Worm (Caenorhabditis elegans) whole organism, L1 larva: Measurements from ENCODE around the gene C31C9.7.

Experiments used
- C04F5.9 ChIP-seq: sonication (generic microtip); optimal IDR thresholded peaks from 2 replicates; lab custom pipeline; 2016; ENCODE audit warnings: missing genetic modification characterization, missing compliant biosample characterization
- C34B4.2 ChIP-seq: sonication (generic microtip); optimal IDR thresholded peaks from 2 replicates; lab custom pipeline; 2017; ENCODE audit warnings: mild to moderate bottlenecking, missing genetic modification characterization, missing compliant biosample characterization
- F16B12.6 ChIP-seq: fragments of 150-350 bp; optimal IDR thresholded peaks from 2 replicates; lab custom pipeline; 2014; ENCODE audit warnings: missing biosample characterization, missing genetic modification characterization
- aha-1 ChIP-seq: fragments of 150-350 bp; optimal IDR thresholded peaks from 2 replicates; lab custom pipeline; 2014; ENCODE audit warnings: missing biosample characterization, missing genetic modification characterization
- aly-2 ChIP-seq: fragments of 150-350 bp; optimal IDR thresholded peaks from 2 replicates; lab custom pipeline; 2014; ENCODE audit warnings: missing biosample characterization, missing genetic modification characterization
- ama-1 ChIP-seq: fragments of 150-350 bp; optimal IDR thresholded peaks from 2 replicates; lab custom pipeline; 2014
- blmp-1 ChIP-seq: fragments of 150-350 bp; optimal IDR thresholded peaks from 2 replicates; lab custom pipeline; 2014; ENCODE audit warnings: missing biosample characterization, missing genetic modification characterization
- ceh-8 ChIP-seq: fragments of 200-800 bp; sonication (Bioruptor generic); optimal IDR thresholded peaks from 2 replicates; lab custom pipeline; 2018; ENCODE audit warnings: mild to moderate bottlenecking, missing genetic modification characterization, moderate library complexity, missing compliant biosample characterization
- ceh-82 ChIP-seq, 3 experiments: fragments of 150-350 bp in 1 of 3; sonication (generic microtip) in 2 of 3; optimal IDR thresholded peaks; 2 replicates each; lab custom pipeline; 2014 to 2017; ENCODE audit warnings: missing biosample characterization in 3 of 3, missing genetic modification characterization in 3 of 3
- ceh-88 ChIP-seq: fragments of 200-800 bp; sonication (Bioruptor generic); IDR thresholded peaks from 2 replicates; pipeline ENCODE4 v1.3.6; 2022; ENCODE audit warnings: missing genetic modification characterization, missing compliant biosample characterization
- ces-1 ChIP-seq: fragments of 150-350 bp; optimal IDR thresholded peaks from 2 replicates; lab custom pipeline; 2014; ENCODE audit warnings: missing biosample characterization, missing genetic modification reagents, missing genetic modification characterization
- dpl-1 ChIP-seq, 3 experiments: fragments of 150-350 bp in 2 of 3; sonication (generic microtip) in 1 of 3; optimal IDR thresholded peaks; 2 replicates each; lab custom pipeline; 2014 to 2017; ENCODE audit warnings: missing biosample characterization in 3 of 3, missing genetic modification characterization in 3 of 3, missing genetic modification reagents in 3 of 3
- dsc-1 ChIP-seq: sonication (generic microtip); optimal IDR thresholded peaks from 2 replicates; lab custom pipeline; 2016; ENCODE audit warnings: mild to moderate bottlenecking, missing genetic modification characterization, missing compliant biosample characterization
- efl-1 ChIP-seq, 4 experiments: fragments of 150-350 bp; optimal IDR thresholded peaks in 3 of 4; peaks in 1 of 4; 1 replicate in 1 of 4; 2 replicates in 3 of 4; lab custom pipeline; 2014; ENCODE audit warnings: missing biosample characterization in 2 of 4, missing genetic modification characterization in 2 of 4, missing genetic modification reagents in 2 of 4
- efl-3 ChIP-seq: fragments of 200-800 bp; sonication (Bioruptor generic); optimal IDR thresholded peaks from 2 replicates; lab custom pipeline; 2018; ENCODE audit warnings: mild to moderate bottlenecking, missing genetic modification characterization, missing compliant biosample characterization
- egl-13 ChIP-seq: sonication (generic microtip); optimal IDR thresholded peaks from 2 replicates; lab custom pipeline; 2016; ENCODE audit warnings: missing genotype, missing genetic modification reagents, missing genetic modification characterization, missing compliant biosample characterization
- egl-27 ChIP-seq, 2 experiments: fragments of 150-350 bp in 1 of 2; sonication (generic microtip); optimal IDR thresholded peaks; 3 replicates each; lab custom pipeline; 2017 to 2018; ENCODE audit warnings: missing biosample characterization in 2 of 2, missing genetic modification characterization in 2 of 2, missing genetic modification reagents in 2 of 2
- elt-3 ChIP-seq, 6 experiments: fragments of 150-350 bp in 1 of 6; sonication (generic microtip); optimal IDR thresholded peaks; 2 replicates each; lab custom pipeline; 2017 to 2018; ENCODE audit warnings: missing biosample characterization in 6 of 6, missing genetic modification characterization in 6 of 6, inconsistent platforms in 1 of 6
- hlh-17 ChIP-seq: fragments of 200-800 bp; sonication (Bioruptor generic); optimal IDR thresholded peaks from 2 replicates; lab custom pipeline; 2018; ENCODE audit warnings: missing genetic modification characterization, mild to moderate bottlenecking, missing compliant biosample characterization, moderate library complexity, borderline replicate concordance
- hlh-4 ChIP-seq: sonication (generic microtip); optimal IDR thresholded peaks from 2 replicates; lab custom pipeline; 2016; ENCODE audit warnings: mild to moderate bottlenecking, missing genetic modification characterization, missing compliant biosample characterization
- hpl-2 ChIP-seq: fragments of 150-350 bp; optimal IDR thresholded peaks from 2 replicates; lab custom pipeline; 2014; ENCODE audit warnings: missing biosample characterization, missing genetic modification reagents, missing genetic modification characterization
- jun-1 ChIP-seq: fragments of 150-350 bp; optimal IDR thresholded peaks from 2 replicates; lab custom pipeline; 2014; ENCODE audit warnings: missing biosample characterization, missing genetic modification reagents, missing genetic modification characterization
- lin-14 ChIP-seq: fragments of 200-800 bp; sonication (Bioruptor generic); optimal IDR thresholded peaks from 2 replicates; lab custom pipeline; 2018; ENCODE audit warnings: mild to moderate bottlenecking, missing genetic modification characterization, moderate library complexity, missing compliant biosample characterization
- lin-35 ChIP-seq, 2 experiments: fragments of 150-350 bp; optimal IDR thresholded peaks; 2 replicates each; lab custom pipeline; 2014; ENCODE audit warnings: missing biosample characterization in 2 of 2, missing genetic modification characterization in 2 of 2, missing genetic modification reagents in 2 of 2
- lin-39 ChIP-seq: fragments of 150-350 bp; optimal IDR thresholded peaks from 2 replicates; lab custom pipeline; 2014; ENCODE audit warnings: missing biosample characterization, missing genetic modification reagents, missing genetic modification characterization
- lir-3 ChIP-seq: sonication (generic microtip); optimal IDR thresholded peaks from 2 replicates; lab custom pipeline; 2016; ENCODE audit warnings: mild to moderate bottlenecking, missing genetic modification characterization, moderate library complexity, missing compliant biosample characterization; ENCODE audit not compliant: poor library complexity
- lsy-2 ChIP-seq, 2 experiments: fragments of 150-350 bp; optimal IDR thresholded peaks; 2 replicates each; lab custom pipeline; 2014; ENCODE audit warnings: missing biosample characterization in 2 of 2, missing genetic modification characterization in 2 of 2
- mdl-1 ChIP-seq, 2 experiments: fragments of 150-350 bp; optimal IDR thresholded peaks; 2 replicates each; lab custom pipeline; 2014 to 2017; ENCODE audit warnings: missing biosample characterization in 2 of 2, missing genetic modification characterization in 2 of 2, inconsistent platforms in 1 of 2
- nhr-12 ChIP-seq: sonication (generic microtip); optimal IDR thresholded peaks from 2 replicates; lab custom pipeline; 2017; ENCODE audit warnings: missing biosample characterization, missing genetic modification characterization
- nhr-28 ChIP-seq: fragments of 150-350 bp; optimal IDR thresholded peaks from 2 replicates; lab custom pipeline; 2014; ENCODE audit warnings: missing biosample characterization, missing genetic modification characterization
- nhr-47 ChIP-seq: sonication (generic microtip); optimal IDR thresholded peaks from 2 replicates; lab custom pipeline; 2016; ENCODE audit warnings: mild to moderate bottlenecking, missing genetic modification characterization, moderate library complexity, missing compliant biosample characterization
- nhr-71 ChIP-seq: sonication (generic microtip); optimal IDR thresholded peaks from 2 replicates; lab custom pipeline; 2016; ENCODE audit warnings: mild to moderate bottlenecking, missing genetic modification characterization, moderate library complexity, missing compliant biosample characterization
- nhr-76 ChIP-seq: sonication (generic microtip); optimal IDR thresholded peaks from 2 replicates; lab custom pipeline; 2017; ENCODE audit warnings: missing biosample characterization, missing genetic modification characterization
- nhr-85 ChIP-seq: sonication (generic microtip); peaks from one replicate; lab custom pipeline; 2016; ENCODE audit warnings: missing genetic modification characterization, inconsistent platforms, missing compliant biosample characterization
- nhr-90 ChIP-seq: sonication (generic microtip); optimal IDR thresholded peaks from 2 replicates; lab custom pipeline; 2016; ENCODE audit warnings: mild to moderate bottlenecking, missing genetic modification characterization, missing compliant biosample characterization; ENCODE audit not compliant: poor library complexity
- pag-3 ChIP-seq: sonication (generic microtip); optimal IDR thresholded peaks from 2 replicates; lab custom pipeline; 2017; ENCODE audit warnings: missing genetic modification characterization, mild to moderate bottlenecking, missing compliant biosample characterization, antibody characterized with exemption, borderline replicate concordance; ENCODE audit not compliant: insufficient read depth
- rnt-1 ChIP-seq: sonication (generic microtip); optimal IDR thresholded peaks from 2 replicates; lab custom pipeline; 2016; ENCODE audit warnings: mild to moderate bottlenecking, missing genetic modification characterization, moderate library complexity, missing compliant biosample characterization
- skn-1 ChIP-seq: fragments of 150-350 bp; optimal IDR thresholded peaks from 2 replicates; lab custom pipeline; 2014; ENCODE audit warnings: missing biosample characterization, missing genetic modification characterization
- snu-23 ChIP-seq: sonication (generic microtip); optimal IDR thresholded peaks from 2 replicates; lab custom pipeline; 2016; ENCODE audit warnings: missing genetic modification characterization, missing compliant biosample characterization
- swsn-7 ChIP-seq: sonication (generic microtip); optimal IDR thresholded peaks from 2 replicates; lab custom pipeline; 2016; ENCODE audit warnings: missing genetic modification characterization, missing compliant biosample characterization
- unc-130 ChIP-seq: fragments of 150-350 bp; optimal IDR thresholded peaks from 2 replicates; lab custom pipeline; 2017; ENCODE audit warnings: missing biosample characterization, missing genetic modification characterization, inconsistent platforms
- unc-30 ChIP-seq: sonication (generic microtip); optimal IDR thresholded peaks from 2 replicates; lab custom pipeline; 2017; ENCODE audit warnings: missing biosample characterization, missing genetic modification characterization
- unc-62 ChIP-seq: fragments of 150-350 bp; optimal IDR thresholded peaks from 2 replicates; lab custom pipeline; 2014; ENCODE audit warnings: missing biosample characterization, missing genetic modification reagents, missing genetic modification characterization
- vab-15 ChIP-seq: sonication (generic microtip); optimal IDR thresholded peaks from 2 replicates; lab custom pipeline; 2017; ENCODE audit warnings: missing genotype, mild to moderate bottlenecking, missing genetic modification characterization, missing compliant biosample characterization
- zip-4 ChIP-seq: fragments of 200-800 bp; sonication (Bioruptor generic); optimal IDR thresholded peaks from 2 replicates; lab custom pipeline; 2018; ENCODE audit warnings: mild to moderate bottlenecking, missing genetic modification characterization, moderate library complexity, missing compliant biosample characterization
- ztf-11 ChIP-seq, 2 experiments: sonication (generic microtip); optimal IDR thresholded peaks; 2 replicates each; lab custom pipeline; 2016 to 2017; ENCODE audit warnings: missing genetic modification characterization in 2 of 2, missing biosample characterization in 1 of 2, missing compliant biosample characterization in 1 of 2
- ztf-4 ChIP-seq: fragments of 150-350 bp; optimal IDR thresholded peaks from 2 replicates; lab custom pipeline; 2014; ENCODE audit warnings: missing biosample characterization, missing genetic modification characterization

C31C9.7 gene

ce11 chrII:13640210-13640609, 28.7 kb upstream of the C31C9.7 start (continued):
- TF ChIP-seq ama-1 (no peak), snu-23 (GFP tag; lab: Kevin White, UChicago) (peak; percentile 21), skn-1 (tag; lab: Kevin White, UChicago) (no peak), dsc-1 (tag; lab: Kevin White, UChicago) (no peak), pag-3 (no peak), jun-1 (tag; lab: Kevin White, UChicago) (no peak), nhr-28 (tag; lab: Kevin White, UChicago) (no peak), zip-4 (GFP tag; lab: Kevin White, UChicago) (no peak), ztf-11 (tag; optimal IDR thresholded peaks at IDR 0.05; lab: Kevin White, UChicago) (no peak), aly-2 (tag; lab: Kevin White, UChicago) (no peak), hpl-2 (no peak), swsn-7 (tag; lab: Kevin White, UChicago) (no peak), efl-3 (no peak)

ce11 chrII:13641311-13641710, 27.6 kb upstream of the C31C9.7 start, which contains the start of gene fbxa-167:
fbxa-167 (plus strand) TSS chrII:13641489.
- TF ChIP-seq unc-62 (GFP tag; lab: Kevin White, UChicago) (no peak), C04F5.9 (tag; lab: Kevin White, UChicago) (no peak), nhr-12 (tag; lab: Kevin White, UChicago) (no peak), ceh-82 (tag; optimal IDR thresholded peaks at IDR 0.05; lab: Kevin White, UChicago) (no peak), nhr-28 (tag; lab: Kevin White, UChicago) (no peak), dpl-1 (GFP tag; optimal IDR thresholded peaks at IDR 0.05; lab: Kevin White, UChicago) (peak in 1 of 3 experiments; percentile 4), nhr-85 (tag; lab: Kevin White, UChicago) (peak; percentile 72), nhr-71 (tag; lab: Kevin White, UChicago) (no peak), unc-30 (no peak), dsc-1 (tag; lab: Kevin White, UChicago) (no peak), elt-3 (tag; optimal IDR thresholded peaks at IDR 0.05; lab: Kevin White, UChicago) (no peak), hlh-4 (tag; lab: Kevin White, UChicago) (no peak), efl-1 (optimal IDR thresholded peaks at IDR 0.05; lab: Kevin White, UChicago) (peak in 1 of 2 experiments; percentile 16), efl-1 (GFP tag; optimal IDR thresholded peaks at IDR 0.05 in 1 of 2; lab: Kevin White, UChicago) (no peak), lsy-2 (tag; optimal IDR thresholded peaks at IDR 0.05; lab: Kevin White, UChicago) (peak in 1 of 2 experiments; percentile 40), ceh-88 (no peak), zip-4 (GFP tag; lab: Kevin White, UChicago) (no peak), blmp-1 (tag; lab: Kevin White, UChicago) (no peak), vab-15 (tag; lab: Kevin White, UChicago) (no peak), ztf-4 (no peak), lin-39 (tag; lab: Kevin White, UChicago) (no peak), egl-13 (tag; lab: Kevin White, UChicago) (no peak), C34B4.2 (tag; lab: Kevin White, UChicago) (no peak), egl-27 (tag; optimal IDR thresholded peaks at IDR 0.05; lab: Kevin White, UChicago) (no peak), nhr-76 (tag; lab: Kevin White, UChicago) (no peak), ceh-8 (GFP tag; lab: Kevin White, UChicago) (no peak)
- TF ChIP-seq, all 84 proteins: peak for 4

- TF ChIP-seq rnt-1 (no peak), lir-3 (tag; lab: Kevin White, UChicago) (no peak), mdl-1 (tag; optimal IDR thresholded peaks at IDR 0.05; lab: Kevin White, UChicago) (no peak), nhr-47 (no peak), swsn-7 (tag; lab: Kevin White, UChicago) (no peak), ztf-4 (no peak), lin-35 (GFP tag; optimal IDR thresholded peaks at IDR 0.05; lab: Kevin White, UChicago) (no peak), unc-130 (tag; lab: Kevin White, UChicago) (no peak), hlh-4 (tag; lab: Kevin White, UChicago) (no peak), aha-1 (tag; lab: Kevin White, UChicago) (no peak), efl-1 (optimal IDR thresholded peaks at IDR 0.05; lab: Kevin White, UChicago) (no peak), efl-1 (GFP tag; optimal IDR thresholded peaks at IDR 0.05 in 1 of 2; lab: Kevin White, UChicago) (no peak), jun-1 (tag; lab: Kevin White, UChicago) (no peak), zip-4 (GFP tag; lab: Kevin White, UChicago) (no peak), hlh-17 (GFP tag; lab: Kevin White, UChicago) (no peak), ceh-88 (no peak), lin-14 (no peak), F16B12.6 (tag; lab: Kevin White, UChicago) (no peak), vab-15 (tag; lab: Kevin White, UChicago) (no peak), nhr-90 (no peak), ces-1 (GFP tag; lab: Kevin White, UChicago) (no peak)
Measured at ce11 chrII:13648230-13648629, 20.7 kb upstream of the C31C9.7 start, which contains the start of gene fbxa-169. fbxa-169 (plus strand) TSS chrII:13648530.
